Fruit fly (Drosophila melanogaster): ENCODE results near the gene CG3345.

CG3345 gene

dm6 chr2L:305646-306045 is 36.8 kb downstream of the CG3345 start, which contains the start of gene Plc21C (continued):
- TF ChIP-seq B-H2 (GFP tag; optimal IDR thresholded peaks at IDR 0.05) (peak; percentile 49), pnt (GFP tag; optimal IDR thresholded peaks at IDR 0.05) (peak; percentile 25), CG1832 (GFP tag; optimal IDR thresholded peaks at IDR 0.05) (no peak), hth (optimal IDR thresholded peaks at IDR 0.05) (no peak), CG14667 (GFP tag; IDR thresholded peaks at IDR 0.05) (no peak), CG4854 (GFP tag; optimal IDR thresholded peaks at IDR 0.05) (peak; percentile 71), Aef1 (GFP tag; IDR thresholded peaks at IDR 0.05) (no peak), toy (GFP tag; IDR thresholded peaks at IDR 0.05) (no peak), Ets65A (GFP tag) (peak; percentile 96), rib (GFP tag; IDR thresholded peaks at IDR 0.05) (no peak), NFAT (GFP tag; IDR thresholded peaks at IDR 0.05) (0 out of 2 replicates have a peak, but pooled peaks have one; percentile 29), CG34376 (GFP tag; optimal IDR thresholded peaks at IDR 0.05) (peak; percentile 35), Vsx1 (GFP tag; optimal IDR thresholded peaks at IDR 0.05) (no peak), pum (GFP tag; optimal IDR thresholded peaks at IDR 0.05) (peak; percentile 20), HLHmδ (GFP tag; optimal IDR thresholded peaks at IDR 0.05) (no peak), D19A (tag; optimal IDR thresholded peaks at IDR 0.05) (peak; percentile 6), CG32767 (GFP tag; IDR thresholded peaks at IDR 0.05) (no peak), sisA (GFP tag; IDR thresholded peaks at IDR 0.05) (peak; percentile 66), sim (GFP tag; IDR thresholded peaks at IDR 0.05) (no peak), run (tag; optimal IDR thresholded peaks at IDR 0.05) (peak; percentile 40), nau (GFP tag; optimal IDR thresholded peaks at IDR 0.05) (peak; percentile 5), CG15696 (tag; optimal IDR thresholded peaks at IDR 0.05) (peak; percentile 43), Elba2 (GFP tag; optimal IDR thresholded peaks at IDR 0.05) (no peak), tup (GFP tag; optimal IDR thresholded peaks at IDR 0.05) (peak; percentile 5), CG10321 (GFP tag; IDR thresholded peaks at IDR 0.05) (no peak), CG5953 (GFP tag; IDR thresholded peaks at IDR 0.05) (no peak), CG30431 (GFP tag; optimal IDR thresholded peaks at IDR 0.05) (no peak), croc (GFP tag; conservative IDR thresholded peaks at IDR 0.05) (no peak), Dbx (GFP tag; IDR thresholded peaks at IDR 0.05) (peak; percentile 59; the same call in 2 of the 3 replicates), CG15514 (GFP tag; optimal IDR thresholded peaks at IDR 0.05) (peak; percentile 88), CG16779 (GFP tag; IDR thresholded peaks at IDR 0.05) (no peak), fd96Cb (tag; optimal IDR thresholded peaks at IDR 0.05) (no peak), Max (GFP tag; optimal IDR thresholded peaks at IDR 0.05) (peak; percentile 65), her (GFP tag; optimal IDR thresholded peaks at IDR 0.05) (peak; percentile 93), zen (tag; optimal IDR thresholded peaks at IDR 0.05) (no peak), CG11456 (GFP tag; IDR thresholded peaks at IDR 0.05) (0 out of 3 replicates have a peak, but pooled peaks have one; percentile 27), Dad (GFP tag; optimal IDR thresholded peaks at IDR 0.05) (peak; percentile 27), TFAM (GFP tag; optimal IDR thresholded peaks at IDR 0.05) (no peak), CG17361 (GFP tag; IDR thresholded peaks at IDR 0.05) (peak; percentile 61; the same call in 2 of the 3 replicates), CG17829 (tag; optimal IDR thresholded peaks at IDR 0.05) (peak; percentile 69), tgo (GFP tag; IDR thresholded peaks at IDR 0.05) (0 out of 3 replicates have a peak, but pooled peaks have one; percentile 23), Camta (GFP tag; optimal IDR thresholded peaks at IDR 0.05) (peak; percentile 37), Nf-YB (GFP tag; optimal IDR thresholded peaks at IDR 0.05) (peak; percentile 6), CG7271 (tag; optimal IDR thresholded peaks at IDR 0.05) (no peak), z (GFP tag; IDR thresholded peaks at IDR 0.05) (no peak), CG2120 (GFP tag; optimal IDR thresholded peaks at IDR 0.05) (peak; percentile 70), ERR (GFP tag; optimal IDR thresholded peaks at IDR 0.05) (peak; percentile 29), CkIIα-i1 (GFP tag; IDR thresholded peaks at IDR 0.05) (no peak), CHES-1-like (GFP tag; optimal IDR thresholded peaks at IDR 0.05) (peak; percentile 59), CG6813 (GFP tag; optimal IDR thresholded peaks at IDR 0.05) (no peak), kni (GFP tag; optimal IDR thresholded peaks at IDR 0.05) (peak; percentile 10), pb (GFP tag; optimal IDR thresholded peaks at IDR 0.05) (no peak)
